Fruit fly (Drosophila melanogaster) whole organism, embryonic: ENCODE results near the gene CG43680.
A peak's percentile ranks its signal among the peaks of the same experiment; 100 is the strongest.

Source experiments
- CG12299 ChIP-seq: fragments of 200-800 bp; sonication (Bioruptor generic); optimal IDR thresholded peaks from 2 replicates; lab custom pipeline; 2018; ENCODE audit warnings: missing biosample characterization, mild to moderate bottlenecking, missing genetic modification characterization
- CG12769 ChIP-seq: fragments of 200-800 bp; sonication (Bioruptor generic); optimal IDR thresholded peaks from 2 replicates; lab custom pipeline; 2019; ENCODE audit warnings: missing biosample characterization, mild to moderate bottlenecking, missing genetic modification characterization, moderate library complexity
- CG13123 ChIP-seq: fragments of 200-800 bp; sonication (Bioruptor generic); optimal IDR thresholded peaks from 2 replicates; lab custom pipeline; 2016; ENCODE audit warnings: missing biosample characterization, missing genetic modification characterization
- CG13296 ChIP-seq: fragments of 200-800 bp; sonication (Bioruptor generic); optimal IDR thresholded peaks from 3 replicates; lab custom pipeline; 2018; ENCODE audit warnings: missing biosample characterization, mild to moderate bottlenecking, missing genetic modification characterization
- CG15601 ChIP-seq: fragments of 200-800 bp; sonication (Bioruptor generic); optimal IDR thresholded peaks from 3 replicates; lab custom pipeline; 2019; ENCODE audit warnings: missing biosample characterization, mild to moderate bottlenecking, missing genetic modification characterization, moderate library complexity
- CG1602 ChIP-seq: fragments of 200-800 bp; sonication (Bioruptor generic); optimal IDR thresholded peaks from 3 replicates; lab custom pipeline; 2016; ENCODE audit warnings: missing biosample characterization, missing genetic modification characterization
- CG16863 ChIP-seq: fragments of 200-800 bp; sonication (Bioruptor generic); optimal IDR thresholded peaks from 3 replicates; lab custom pipeline; 2016; ENCODE audit warnings: missing biosample characterization, missing genetic modification characterization
- CG17328 ChIP-seq: fragments of 200-800 bp; sonication (Bioruptor generic); IDR thresholded peaks from 2 replicates; pipeline ENCODE4 v1.3.6; 2022; ENCODE audit warnings: missing biosample characterization, missing genetic modification characterization
- CG2199 ChIP-seq: fragments of 200-800 bp; sonication (Bioruptor generic); IDR thresholded peaks from 3 replicates; pipeline ENCODE4 v1.3.6; 2022; ENCODE audit warnings: missing biosample characterization, missing genetic modification characterization
- CG33213 ChIP-seq: fragments of 200-800 bp; sonication (Bioruptor generic); optimal IDR thresholded peaks from 3 replicates; lab custom pipeline; 2016; ENCODE audit warnings: missing biosample characterization, missing genetic modification characterization
- CG5245 ChIP-seq: fragments of 200-800 bp; sonication (Bioruptor generic); optimal IDR thresholded peaks from 3 replicates; lab custom pipeline; 2016; ENCODE audit warnings: missing biosample characterization, missing genetic modification characterization
- CG6254 ChIP-seq: fragments of 200-800 bp; sonication (Bioruptor generic); optimal IDR thresholded peaks from 3 replicates; lab custom pipeline; 2017; ENCODE audit warnings: mild to moderate bottlenecking, missing biosample characterization, missing genetic modification reagents, missing genetic modification characterization
- CG7357 ChIP-seq: fragments of 200-800 bp; sonication (Bioruptor generic); IDR thresholded peaks from 3 replicates; pipeline ENCODE4 v1.3.6; 2022; ENCODE audit warnings: missing biosample characterization, missing genetic modification characterization
- CG8281 ChIP-seq: fragments of 200-800 bp; sonication (Bioruptor generic); optimal IDR thresholded peaks from 2 replicates; lab custom pipeline; 2018; ENCODE audit warnings: missing biosample characterization, mild to moderate bottlenecking, missing genetic modification characterization, moderate library complexity
- CG9932 ChIP-seq: fragments of 200-800 bp; sonication (Bioruptor generic); IDR thresholded peaks from 2 replicates; pipeline ENCODE4 v1.3.6; 2022; ENCODE audit warnings: missing biosample characterization, missing genetic modification characterization
- CTCF ChIP-seq: fragments of 200-800 bp; sonication (Bioruptor generic); optimal IDR thresholded peaks from 2 replicates; lab custom pipeline; 2017; ENCODE audit warnings: missing biosample characterization, mild to moderate bottlenecking, missing genetic modification characterization, moderate library complexity
- Camta ChIP-seq: fragments of 200-800 bp; sonication (Bioruptor generic); optimal IDR thresholded peaks from 2 replicates; lab custom pipeline; 2016; ENCODE audit warnings: missing biosample characterization, missing genetic modification characterization
- CoRest ChIP-seq: fragments of 200-800 bp; sonication (Bioruptor generic); optimal IDR thresholded peaks from 3 replicates; lab custom pipeline; 2018; ENCODE audit warnings: missing biosample characterization, mild to moderate bottlenecking, missing genetic modification characterization, moderate library complexity
- Deaf1 ChIP-seq: fragments of 200-800 bp; optimal IDR thresholded peaks from 3 replicates; lab custom pipeline; 2019; ENCODE audit warnings: missing biosample characterization, mild to moderate bottlenecking, missing genetic modification characterization, moderate library complexity
- Dll ChIP-seq: fragments of 200-800 bp; sonication (Bioruptor generic); IDR thresholded peaks from 4 replicates; pipeline ENCODE4 v1.3.6; 2022; ENCODE audit warnings: missing biosample characterization, missing genetic modification characterization; ENCODE audit not compliant: partially characterized antibody
- E2f1 ChIP-seq: fragments of 200-800 bp; sonication (Bioruptor generic); IDR thresholded peaks from 2 replicates; pipeline ENCODE4 v1.3.6; 2022; ENCODE audit warnings: missing biosample characterization, missing genetic modification characterization
- E2f2 ChIP-seq: fragments of 200-800 bp; sonication (Bioruptor generic); IDR thresholded peaks from 2 replicates; pipeline ENCODE4 v1.3.6; 2022; ENCODE audit warnings: missing biosample characterization, missing genetic modification characterization
- H2.0 ChIP-seq: fragments of 200-800 bp; sonication (Bioruptor generic); IDR thresholded peaks from 2 replicates; pipeline ENCODE4 v1.3.6; 2022; ENCODE audit warnings: missing biosample characterization, missing genetic modification characterization
- HLH4C ChIP-seq: fragments of 200-800 bp; sonication (Bioruptor generic); IDR thresholded peaks from 3 replicates; pipeline ENCODE4 v1.3.6; 2022; ENCODE audit warnings: missing biosample characterization, missing genetic modification characterization; ENCODE audit not compliant: partially characterized antibody
- HmgZ ChIP-seq: fragments of 200-800 bp; sonication (Bioruptor generic); optimal IDR thresholded peaks from 2 replicates; lab custom pipeline; 2018; ENCODE audit warnings: missing biosample characterization, mild to moderate bottlenecking, missing genetic modification characterization
- NfI ChIP-seq: fragments of 200-800 bp; sonication (Bioruptor generic); optimal IDR thresholded peaks from 3 replicates; lab custom pipeline; 2018; ENCODE audit warnings: missing biosample characterization, mild to moderate bottlenecking, missing genetic modification characterization, moderate library complexity
- Oli ChIP-seq: fragments of 200-800 bp; sonication (Bioruptor generic); optimal IDR thresholded peaks from 2 replicates; lab custom pipeline; 2018; ENCODE audit warnings: missing biosample characterization, mild to moderate bottlenecking, missing genetic modification characterization, moderate library complexity
- Opbp ChIP-seq: fragments of 200-800 bp; sonication (Bioruptor generic); IDR thresholded peaks from 3 replicates; pipeline ENCODE4 v1.3.6; 2022; ENCODE audit warnings: missing biosample characterization, missing genetic modification characterization; ENCODE audit not compliant: partially characterized antibody
- Optix ChIP-seq: fragments of 200-800 bp; sonication (Bioruptor generic); IDR thresholded peaks from 3 replicates; pipeline ENCODE4 v1.3.6; 2022; ENCODE audit warnings: missing biosample characterization, missing genetic modification characterization
- Trl ChIP-seq, 3 experiments: fragments of >200 bp in 2 of 3; fragments of 200-800 bp in 1 of 3; sonication (Bioruptor generic) in 1 of 3; optimal IDR thresholded peaks; 2 replicates in 1 of 3; 3 replicates in 2 of 3; lab custom pipeline; 2016 to 2017; ENCODE audit warnings: missing biosample characterization in 1 of 3, missing genetic modification characterization in 1 of 3
- ara ChIP-seq: fragments of 200-800 bp; sonication (Bioruptor generic); IDR thresholded peaks from 2 replicates; pipeline ENCODE4 v1.3.6; 2022; ENCODE audit warnings: missing biosample characterization, missing genetic modification characterization
- az2 ChIP-seq: fragments of 200-800 bp; sonication (Bioruptor generic); optimal IDR thresholded peaks from 3 replicates; lab custom pipeline; 2016; ENCODE audit warnings: missing biosample characterization, missing genetic modification characterization
- cad ChIP-seq: fragments of >200 bp; optimal IDR thresholded peaks from 2 replicates; lab custom pipeline; 2017; ENCODE audit warnings: missing biosample characterization, missing genetic modification characterization
- cg ChIP-seq: fragments of 200-800 bp; sonication (Bioruptor generic); optimal IDR thresholded peaks from 3 replicates; lab custom pipeline; 2019; ENCODE audit warnings: missing biosample characterization, mild to moderate bottlenecking, missing genetic modification characterization, moderate library complexity
- chinmo ChIP-seq: fragments of 200-800 bp; sonication (Bioruptor generic); IDR thresholded peaks from 4 replicates; pipeline ENCODE4 v1.3.6; 2022; ENCODE audit warnings: missing biosample characterization, missing genetic modification characterization; ENCODE audit not compliant: partially characterized antibody
- cwo ChIP-seq: fragments of 200-800 bp; sonication (Bioruptor generic); optimal IDR thresholded peaks from 3 replicates; lab custom pipeline; 2017; ENCODE audit warnings: missing biosample characterization, missing genetic modification characterization, mild to moderate bottlenecking, moderate library complexity, missing genetic modification reagents
- danr ChIP-seq: fragments of 200-800 bp; sonication (Bioruptor generic); IDR thresholded peaks from 2 replicates; pipeline ENCODE4 v1.3.6; 2022; ENCODE audit warnings: missing biosample characterization, missing genetic modification characterization
- dm ChIP-seq: fragments of 200-800 bp; sonication (Bioruptor generic); optimal IDR thresholded peaks from 3 replicates; lab custom pipeline; 2016; ENCODE audit warnings: missing biosample characterization, missing genetic modification characterization
- dysf ChIP-seq: fragments of 200-800 bp; sonication (Bioruptor generic); IDR thresholded peaks from 3 replicates; pipeline ENCODE4 v1.3.6; 2022; ENCODE audit warnings: missing biosample characterization, missing genetic modification characterization
- fd3F ChIP-seq: fragments of 200-800 bp; sonication (Bioruptor generic); optimal IDR thresholded peaks from 2 replicates; lab custom pipeline; 2018; ENCODE audit warnings: missing biosample characterization, mild to moderate bottlenecking, missing genetic modification characterization, moderate library complexity
- hbn ChIP-seq: fragments of 200-800 bp; sonication (Bioruptor generic); IDR thresholded peaks from 2 replicates; pipeline ENCODE4 v1.3.6; 2022; ENCODE audit warnings: missing biosample characterization, missing genetic modification characterization; ENCODE audit not compliant: partially characterized antibody
- mirr ChIP-seq: fragments of 200-800 bp; sonication (Bioruptor generic); optimal IDR thresholded peaks from 3 replicates; lab custom pipeline; 2018; ENCODE audit warnings: missing biosample characterization, mild to moderate bottlenecking, missing genetic modification characterization
- nerfin-1 ChIP-seq: fragments of 200-800 bp; sonication (Bioruptor generic); optimal IDR thresholded peaks from 3 replicates; lab custom pipeline; 2019; ENCODE audit warnings: missing biosample characterization, mild to moderate bottlenecking, missing genetic modification characterization, moderate library complexity
- sens ChIP-seq: fragments of 200-800 bp; sonication (Bioruptor generic); peaks from one replicate; lab custom pipeline; 2016; ENCODE audit warnings: missing biosample characterization, missing genetic modification characterization
- seq ChIP-seq: fragments of 200-800 bp; sonication (Bioruptor generic); IDR thresholded peaks from 2 replicates; pipeline ENCODE4 v1.3.6; 2022; ENCODE audit warnings: missing biosample characterization, missing genetic modification characterization
- slp2 ChIP-seq: fragments of 200-800 bp; sonication (Bioruptor generic); optimal IDR thresholded peaks from 2 replicates; lab custom pipeline; 2016; ENCODE audit warnings: missing biosample characterization, missing genetic modification characterization
- sug ChIP-seq: fragments of 200-800 bp; optimal IDR thresholded peaks from 2 replicates; lab custom pipeline; 2019; ENCODE audit warnings: missing biosample characterization, mild to moderate bottlenecking, missing genetic modification characterization, moderate library complexity
- tx ChIP-seq: fragments of 200-800 bp; sonication (Bioruptor generic); optimal IDR thresholded peaks from 2 replicates; lab custom pipeline; 2016; ENCODE audit warnings: missing biosample characterization, missing genetic modification characterization
- usp ChIP-seq: fragments of >200 bp; optimal IDR thresholded peaks from 2 replicates; lab custom pipeline; 2017; ENCODE audit warnings: missing biosample characterization, missing genetic modification characterization
- vvl ChIP-seq: fragments of 200-800 bp; sonication (Bioruptor generic); IDR thresholded peaks from 2 replicates; pipeline ENCODE4 v1.3.6; 2022; ENCODE audit warnings: missing biosample characterization, missing genetic modification characterization

The CG43680 gene

DNA sequence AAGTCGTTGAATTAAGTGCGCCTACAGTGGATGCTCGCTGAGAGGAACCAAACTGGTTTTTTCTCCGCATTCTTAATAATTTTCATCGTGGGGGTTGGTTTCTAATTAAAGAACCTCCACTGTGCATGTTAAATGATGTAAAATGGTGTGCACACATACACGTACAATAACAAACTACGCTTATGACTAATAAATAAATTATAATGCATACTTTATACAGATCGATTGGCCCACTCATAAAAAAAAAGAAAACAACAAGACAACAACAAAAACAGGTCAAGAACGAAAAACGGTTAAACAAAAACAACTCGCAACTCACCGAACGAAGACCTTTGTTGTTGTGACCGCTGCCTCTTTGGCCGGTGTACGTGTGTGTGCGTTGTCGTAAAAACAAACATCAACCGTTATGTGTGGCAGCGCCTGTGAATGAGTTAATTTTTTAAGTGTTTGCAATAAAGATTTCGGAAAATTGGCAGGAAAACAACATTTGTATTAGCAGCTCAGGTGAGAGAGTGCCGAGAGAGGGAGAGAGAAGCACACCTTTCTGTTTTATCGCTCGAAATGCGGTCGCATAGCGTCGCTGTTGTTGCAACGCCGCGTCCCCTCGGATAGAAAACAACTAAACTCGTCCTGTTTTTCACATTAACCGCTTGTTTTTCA is 40.9 kb upstream of the CG43680 start (continued):
- peak; percentile 6 for TF ChIP-seq HmgZ (tag; lab: Kevin White, UChicago)
- no peak for TF ChIP-seq CG6254 (GFP tag; lab: Kevin White, UChicago)
- no peak for TF ChIP-seq danr
- peak; percentile 61; the same call in 2 of the 4 replicates for TF ChIP-seq Dll (GFP tag; lab: Robert Waterston, UW)
- no peak; the same call in 2 of the 3 replicates for TF ChIP-seq dysf (GFP tag; lab: Robert Waterston, UW)
- no peak for TF ChIP-seq CG9932 (GFP tag; lab: Robert Waterston, UW)
- TF ChIP-seq Deaf1 (tag; lab: Kevin White, UChicago): no peak
- no peak for TF ChIP-seq CoRest (tag; lab: Kevin White, UChicago)
- no peak for TF ChIP-seq CG12769 (tag; lab: Kevin White, UChicago)
- TF ChIP-seq ara (GFP tag; lab: Robert Waterston, UW): no peak
- TF ChIP-seq slp2 (GFP tag; lab: Kevin White, UChicago): no peak
- peak; percentile 13 for TF ChIP-seq cad (GFP tag; lab: Kevin White, UChicago)
- no peak for TF ChIP-seq Camta
- no peak for TF ChIP-seq seq (GFP tag; lab: Robert Waterston, UW)
- TF ChIP-seq E2f1 (GFP tag; lab: Robert Waterston, UW): no peak
- TF ChIP-seq vvl (GFP tag; lab: Robert Waterston, UW): 0 out of 2 replicates have a peak, but pooled peaks have one; percentile 28
- peak; percentile 85 for TF ChIP-seq sens (GFP tag; lab: Kevin White, UChicago)
- TF ChIP-seq CG8281: no peak
- TF ChIP-seq CG17328 (GFP tag; lab: Robert Waterston, UW): no peak
- peak; percentile 14 for TF ChIP-seq CG15601 (tag; lab: Kevin White, UChicago)
- no peak for TF ChIP-seq Opbp (GFP tag; lab: Robert Waterston, UW)
- no peak for TF ChIP-seq E2f2
- no peak for TF ChIP-seq usp
- TF ChIP-seq Trl (optimal IDR thresholded peaks at IDR 0.05; lab: Kevin White, UChicago): peak; percentile 64 to 71
- no peak for TF ChIP-seq Trl (GFP tag; optimal IDR thresholded peaks at IDR 0.05; lab: Kevin White, UChicago)
- TF ChIP-seq CG33213: no peak
- TF ChIP-seq Optix (GFP tag; lab: Robert Waterston, UW): no peak
- TF ChIP-seq hbn: no peak
- TF ChIP-seq CG13123 (GFP tag; lab: Kevin White, UChicago): no peak
- TF ChIP-seq chinmo (GFP tag; lab: Robert Waterston, UW): 0 out of 4 replicates have a peak, but pooled peaks have one; percentile 52
- no peak for TF ChIP-seq az2 (GFP tag; lab: Kevin White, UChicago)
- no peak for TF ChIP-seq Oli (tag; lab: Kevin White, UChicago)
- TF ChIP-seq mirr: no peak
- TF ChIP-seq tx (GFP tag; lab: Kevin White, UChicago): no peak
- TF ChIP-seq CG2199 (GFP tag; lab: Robert Waterston, UW): 0 out of 3 replicates have a peak, but pooled peaks have one; percentile 63
- TF ChIP-seq cg: peak; percentile 68
- TF ChIP-seq cwo (GFP tag; lab: Kevin White, UChicago): peak; percentile 3
- no peak for TF ChIP-seq HLH4C (GFP tag; lab: Robert Waterston, UW)
- no peak for TF ChIP-seq CG7357
- peak; percentile 10 for TF ChIP-seq CG13296
- TF ChIP-seq CG12299: no peak
- TF ChIP-seq CG5245 (GFP tag; lab: Kevin White, UChicago): no peak
- TF ChIP-seq CG1602 (GFP tag; lab: Kevin White, UChicago): no peak
- TF ChIP-seq CG16863 (GFP tag; lab: Kevin White, UChicago): no peak
- TF ChIP-seq H2.0: no peak
- TF ChIP-seq CTCF (GFP tag; lab: Kevin White, UChicago): no peak
- no peak for TF ChIP-seq fd3F (GFP tag; lab: Kevin White, UChicago)
- TF ChIP-seq sug: peak; percentile 6
- TF ChIP-seq nerfin-1 (tag; lab: Kevin White, UChicago): peak; percentile 18
- TF ChIP-seq dm: no peak
- TF ChIP-seq NfI (GFP tag; lab: Kevin White, UChicago): no peak
